Worm (Caenorhabditis elegans) whole organism, early embryonic: Measurements from ENCODE around the gene C32D5.10.

ENCODE experiments used
- F13C5.2 ChIP-seq: sonication (generic microtip); optimal IDR thresholded peaks from 2 replicates; lab custom pipeline; 2017; ENCODE audit warnings: mild to moderate bottlenecking, missing genetic modification characterization, inconsistent platforms, missing compliant biosample characterization
- ama-1 ChIP-seq: fragments of 150-350 bp; optimal IDR thresholded peaks from 2 replicates; lab custom pipeline; 2014
- hmbx-1 ChIP-seq: sonication (generic microtip); optimal IDR thresholded peaks from 2 replicates; lab custom pipeline; 2016; ENCODE audit warnings: mild to moderate bottlenecking, missing genetic modification characterization, missing compliant biosample characterization
- hmg-4 ChIP-seq: fragments of 200-800 bp; sonication (Bioruptor generic); optimal IDR thresholded peaks from 2 replicates; lab custom pipeline; 2018; ENCODE audit warnings: mild to moderate bottlenecking, missing genetic modification characterization, missing compliant biosample characterization
- hnd-1 ChIP-seq: sonication (generic microtip); optimal IDR thresholded peaks from 2 replicates; lab custom pipeline; 2016; ENCODE audit warnings: missing genetic modification characterization, missing compliant biosample characterization
- pes-1 ChIP-seq: fragments of 200-800 bp; sonication (Bioruptor generic); IDR thresholded peaks from 2 replicates; pipeline ENCODE4 v1.3.6; 2022; ENCODE audit warnings: missing genetic modification reagents, missing genetic modification characterization, missing compliant biosample characterization
- scrt-1 ChIP-seq: fragments of 200-800 bp; sonication (Bioruptor generic); IDR thresholded peaks from 2 replicates; pipeline ENCODE4 v1.3.6; 2022; ENCODE audit warnings: missing genetic modification characterization, missing compliant biosample characterization
- sea-1 ChIP-seq: fragments of 200-800 bp; sonication (Bioruptor generic); conservative IDR thresholded peaks from 2 replicates; pipeline ENCODE4 v1.3.6; 2022; ENCODE audit warnings: missing genetic modification characterization, missing compliant biosample characterization
- tbx-11 ChIP-seq: fragments of 200-800 bp; sonication (Bioruptor generic); IDR thresholded peaks from 2 replicates; pipeline ENCODE4 v1.3.6; 2022; ENCODE audit warnings: missing genetic modification characterization, missing compliant biosample characterization
- tbx-37 ChIP-seq: fragments of 200-800 bp; sonication (Bioruptor generic); conservative IDR thresholded peaks from 2 replicates; pipeline ENCODE4 v1.3.6; 2022; ENCODE audit warnings: missing genetic modification reagents, missing genetic modification characterization, missing compliant biosample characterization

ce11 chrII:6387937-6388336 is 36.1 kb upstream of the C32D5.10 start, which contains the start of gene F58F12.2:
- TF ChIP-seq tbx-11 (GFP tag; lab: Robert Waterston, UW) (no peak), F13C5.2 (tag; lab: Kevin White, UChicago) (no peak), ama-1 (lab: Kevin White, UChicago) (no peak), hmbx-1 (tag; lab: Kevin White, UChicago) (no peak), pes-1 (GFP tag; lab: Robert Waterston, UW) (no peak), hmg-4 (GFP tag; lab: Kevin White, UChicago) (no peak), tbx-37 (GFP tag; lab: Robert Waterston, UW) (no peak), scrt-1 (no peak), hnd-1 (no peak), sea-1 (no peak)
